Worm (Caenorhabditis elegans) whole organism, L2 larva: Measurements from ENCODE around the gene fbxb-103.

Experiments used
- alr-1 ChIP-seq: fragments of 150-350 bp; optimal IDR thresholded peaks from 2 replicates; lab custom pipeline; 2014; ENCODE audit warnings: missing biosample characterization, missing genetic modification characterization
- ama-1 ChIP-seq: fragments of 150-350 bp; optimal IDR thresholded peaks from 2 replicates; lab custom pipeline; 2018; ENCODE audit warnings: inconsistent platforms
- nhr-11 ChIP-seq: fragments of 150-350 bp; optimal IDR thresholded peaks from 2 replicates; lab custom pipeline; 2014; ENCODE audit warnings: missing biosample characterization, missing genetic modification characterization
- nhr-23 ChIP-seq: fragments of 150-350 bp; optimal IDR thresholded peaks from 2 replicates; lab custom pipeline; 2014; ENCODE audit warnings: missing biosample characterization, missing genetic modification reagents, missing genetic modification characterization

- no peak for TF ChIP-seq alr-1
- TF ChIP-seq nhr-11 (tag; lab: Kevin White, UChicago), result no peak
- TF ChIP-seq nhr-23 (tag; lab: Kevin White, UChicago), result no peak
- TF ChIP-seq ama-1 (lab: Kevin White, UChicago), result no peak
Measured at ce11 chrII:3947404-3947803, 40.5 kb downstream of the fbxb-103 start.
